Worm (Caenorhabditis elegans): ENCODE results near the gene srh-243.

srh-243 gene

ce11 chrV:2871754-2872504 is 1.7 kb downstream of the srh-243 start (continued):
- no peak for TF ChIP-seq ama-1 (optimal IDR thresholded peaks at IDR 0.05)
- TF ChIP-seq hif-1 (tag; optimal IDR thresholded peaks at IDR 0.05), result no peak
- no peak for TF ChIP-seq nhr-11 (tag; optimal IDR thresholded peaks at IDR 0.05)
- TF ChIP-seq egl-27 (tag; optimal IDR thresholded peaks at IDR 0.05), result no peak
- no peak for TF ChIP-seq rbr-2 (tag; optimal IDR thresholded peaks at IDR 0.05)
- no peak for TF ChIP-seq F37D6.2 (tag; optimal IDR thresholded peaks at IDR 0.05)
- peak; percentile 53 for TF ChIP-seq lin-38 (GFP tag; IDR thresholded peaks at IDR 0.05)
- no peak for TF ChIP-seq hmg-1.1 (GFP tag; IDR thresholded peaks at IDR 0.05)
- no peak for TF ChIP-seq snpc-1.2 (GFP tag; IDR thresholded peaks at IDR 0.05)
- no peak for TF ChIP-seq F10B5.3 (tag; optimal IDR thresholded peaks at IDR 0.05)
- TF ChIP-seq lin-15B (tag; optimal IDR thresholded peaks at IDR 0.05), result no peak
- no peak for TF ChIP-seq nhr-111 (GFP tag; optimal IDR thresholded peaks at IDR 0.05)
- no peak for TF ChIP-seq ceh-62 (tag; optimal IDR thresholded peaks at IDR 0.05)
- TF ChIP-seq F49E8.2 (tag; optimal IDR thresholded peaks at IDR 0.05; ENCODE audit: borderline replicate concordance), result no peak
- no peak for TF ChIP-seq ceh-28 (tag; optimal IDR thresholded peaks at IDR 0.05)
- no peak for TF ChIP-seq spr-1 (tag; optimal IDR thresholded peaks at IDR 0.05)
- TF ChIP-seq duxl-1 (tag; optimal IDR thresholded peaks at IDR 0.05; ENCODE audit: poor library complexity), result no peak
- TF ChIP-seq gei-8 (GFP tag; optimal IDR thresholded peaks at IDR 0.05), result no peak
- TF ChIP-seq dmd-6 (GFP tag; IDR thresholded peaks at IDR 0.05), result peak; percentile 31
- TF ChIP-seq nhr-76 (tag; optimal IDR thresholded peaks at IDR 0.05), result no peak
- no peak for TF ChIP-seq egl-43 (GFP tag; IDR thresholded peaks at IDR 0.05)
- TF ChIP-seq zfp-3 (GFP tag; conservative IDR thresholded peaks at IDR 0.05), result no peak; the same call in 1 of the 2 replicates
- TF ChIP-seq snpc-4 (tag; optimal IDR thresholded peaks at IDR 0.05), result no peak
- no peak for TF ChIP-seq nhr-237 (tag; optimal IDR thresholded peaks at IDR 0.05)
- TF ChIP-seq lim-7 (GFP tag; IDR thresholded peaks at IDR 0.05), result no peak
- TF ChIP-seq mxl-2 (GFP tag; conservative IDR thresholded peaks at IDR 0.05), result no peak
- TF ChIP-seq ceh-44 (GFP tag; IDR thresholded peaks at IDR 0.05), result no peak
- no peak for TF ChIP-seq saeg-2 (GFP tag; IDR thresholded peaks at IDR 0.05)
- no peak for TF ChIP-seq cey-2 (tag; optimal IDR thresholded peaks at IDR 0.05; ENCODE audit: borderline replicate concordance, insufficient read depth)
- TF ChIP-seq ZK337.2 (GFP tag; IDR thresholded peaks at IDR 0.05), result no peak
- no peak for TF ChIP-seq ztf-11 (tag; optimal IDR thresholded peaks at IDR 0.05)
- no peak for TF ChIP-seq Y105C5A.15 (GFP tag; IDR thresholded peaks at IDR 0.05)
- TF ChIP-seq pqm-1 (tag; optimal IDR thresholded peaks at IDR 0.05), result no peak
- TF ChIP-seq nhr-102 (tag; optimal IDR thresholded peaks at IDR 0.05), result peak; percentile 17
- no peak for TF ChIP-seq nhr-6 (tag; optimal IDR thresholded peaks at IDR 0.05)
- TF ChIP-seq nhr-28 (tag; optimal IDR thresholded peaks at IDR 0.05), result no peak
- no peak for TF ChIP-seq F44E2.7 (GFP tag; IDR thresholded peaks at IDR 0.05)
- TF ChIP-seq aha-1 (tag), result peak; percentile 95
- no peak for TF ChIP-seq skn-1 (tag; optimal IDR thresholded peaks at IDR 0.05)
- no peak for TF ChIP-seq lsy-2 (tag; optimal IDR thresholded peaks at IDR 0.05)
- TF ChIP-seq R02D3.7 (tag; optimal IDR thresholded peaks at IDR 0.05), result no peak
- TF ChIP-seq T26A8.4 (GFP tag; IDR thresholded peaks at IDR 0.05), result peak; percentile 31; the same call in 1 of the 2 replicates
- TF ChIP-seq mes-2 (tag; optimal IDR thresholded peaks at IDR 0.05; ENCODE audit: poor library complexity, severe bottlenecking), result no peak
- no peak for TF ChIP-seq madf-9 (GFP tag; conservative IDR thresholded peaks at IDR 0.05)
- no peak for TF ChIP-seq T20F7.1 (GFP tag; optimal IDR thresholded peaks at IDR 0.05)
- 0 out of 2 replicates have a peak, but pooled peaks have one; percentile 31 for TF ChIP-seq ctbp-1 (GFP tag; IDR thresholded peaks at IDR 0.05)
- no peak for TF ChIP-seq jun-1 (tag; optimal IDR thresholded peaks at IDR 0.05)
- TF ChIP-seq tra-1 (GFP tag; IDR thresholded peaks at IDR 0.05), result peak; percentile 42; the same call in 1 of the 2 replicates

Measured in whole organism, L4 larva.